Fruit fly (Drosophila melanogaster): ENCODE results near the gene CG2186.
A peak's percentile ranks its signal among the peaks of the same experiment; 100 is the strongest.

CG2186 gene

DNA sequence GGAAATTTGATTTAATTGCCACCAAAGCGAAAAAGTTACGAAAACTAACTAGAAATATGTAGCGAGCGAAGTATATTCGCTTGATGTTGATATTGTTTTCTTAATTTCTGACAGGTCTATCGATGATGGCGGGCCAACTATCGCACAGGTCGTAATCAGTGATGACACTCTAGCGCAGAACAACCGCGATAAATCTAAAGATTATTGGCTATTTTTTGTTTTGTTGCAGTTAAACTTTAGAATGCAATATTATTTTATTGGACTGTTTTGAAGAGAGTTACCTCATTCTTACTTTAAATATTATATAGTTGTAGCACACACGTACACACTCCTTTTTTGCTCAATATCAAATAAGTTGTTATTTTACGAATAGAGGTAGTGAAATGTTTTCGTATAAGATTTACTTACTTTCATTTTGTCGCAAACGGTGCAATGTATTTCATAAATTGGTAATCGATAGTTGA is 10.5 kb upstream of the CG2186 start, which contains the start of gene sbr (continued):
- TF ChIP-seq CG2712 (tag; optimal IDR thresholded peaks at IDR 0.05), result no peak
- TF ChIP-seq p53 (GFP tag; optimal IDR thresholded peaks at IDR 0.05), result no peak
- TF ChIP-seq CG4360 (GFP tag; IDR thresholded peaks at IDR 0.05), result no peak
- TF ChIP-seq fd3F (GFP tag; optimal IDR thresholded peaks at IDR 0.05), result no peak
- no peak for TF ChIP-seq CG16863 (GFP tag; optimal IDR thresholded peaks at IDR 0.05)
- no peak for TF ChIP-seq CG2199 (GFP tag; IDR thresholded peaks at IDR 0.05)
- no peak for TF ChIP-seq CG10321 (GFP tag; IDR thresholded peaks at IDR 0.05)
- no peak for TF ChIP-seq CG3407 (GFP tag; optimal IDR thresholded peaks at IDR 0.05)
- no peak for TF ChIP-seq Chrac-16 (GFP tag; optimal IDR thresholded peaks at IDR 0.05)
- no peak for TF ChIP-seq CG4707 (GFP tag; optimal IDR thresholded peaks at IDR 0.05)
- peak; percentile 30 for TF ChIP-seq grau (tag; optimal IDR thresholded peaks at IDR 0.05)
- no peak for TF ChIP-seq CG12219 (GFP tag; optimal IDR thresholded peaks at IDR 0.05)
- TF ChIP-seq CG30403 (GFP tag; optimal IDR thresholded peaks at IDR 0.05), result peak; percentile 42
- TF ChIP-seq CG9609 (GFP tag; optimal IDR thresholded peaks at IDR 0.05), result no peak
- TF ChIP-seq fru (optimal IDR thresholded peaks at IDR 0.05), result no peak
- no peak for TF ChIP-seq CrebB (tag; optimal IDR thresholded peaks at IDR 0.05)
- TF ChIP-seq Atf-2 (GFP tag; optimal IDR thresholded peaks at IDR 0.05), result no peak
- no peak for TF ChIP-seq CG10431 (GFP tag; optimal IDR thresholded peaks at IDR 0.05)
- no peak for TF ChIP-seq Elba2 (GFP tag; optimal IDR thresholded peaks at IDR 0.05)
- no peak for TF ChIP-seq CG10565 (GFP tag; optimal IDR thresholded peaks at IDR 0.05)
- no peak for TF ChIP-seq gcm2 (GFP tag; optimal IDR thresholded peaks at IDR 0.05)
- TF ChIP-seq Doc3 (GFP tag; IDR thresholded peaks at IDR 0.05; ENCODE audit: partially characterized antibody), result peak; percentile 57; the same call in 2 of the 3 replicates
- TF ChIP-seq CG6689 (GFP tag; IDR thresholded peaks at IDR 0.05), result no peak
- TF ChIP-seq CG12744 (GFP tag; optimal IDR thresholded peaks at IDR 0.05), result no peak
- peak; percentile 41; the same call in 1 of the 2 replicates for TF ChIP-seq slbo (GFP tag; IDR thresholded peaks at IDR 0.05)
- TF ChIP-seq Pdp1 (GFP tag; optimal IDR thresholded peaks at IDR 0.05), result peak in 1 of 2 experiments; percentile 8
- no peak for TF ChIP-seq bsh (GFP tag; optimal IDR thresholded peaks at IDR 0.05)
- TF ChIP-seq Aef1 (GFP tag; IDR thresholded peaks at IDR 0.05), result no peak
- no peak for TF ChIP-seq esg (GFP tag; conservative IDR thresholded peaks at IDR 0.05)
- TF ChIP-seq ab (GFP tag; optimal IDR thresholded peaks at IDR 0.05), result no peak
- TF ChIP-seq abd-A (tag; optimal IDR thresholded peaks at IDR 0.05), result no peak
- TF ChIP-seq CG8944 (GFP tag; optimal IDR thresholded peaks at IDR 0.05), result no peak
- TF ChIP-seq pita (GFP tag; optimal IDR thresholded peaks at IDR 0.05), result no peak
- TF ChIP-seq CG7271 (tag; optimal IDR thresholded peaks at IDR 0.05), result no peak
- no peak for TF ChIP-seq CG16815 (GFP tag; optimal IDR thresholded peaks at IDR 0.05)
- no peak for TF ChIP-seq CG14050 (GFP tag; IDR thresholded peaks at IDR 0.05)
- TF ChIP-seq Drgx (GFP tag; IDR thresholded peaks at IDR 0.05), result no peak
- TF ChIP-seq jigr1 (GFP tag; IDR thresholded peaks at IDR 0.05), result no peak
- TF ChIP-seq insv (GFP tag; optimal IDR thresholded peaks at IDR 0.05), result no peak
- peak; percentile 31 for TF ChIP-seq CG8290 (GFP tag; optimal IDR thresholded peaks at IDR 0.05)
- TF ChIP-seq CG8290 (tag; optimal IDR thresholded peaks at IDR 0.05), result no peak
- TF ChIP-seq CG7556 (GFP tag; optimal IDR thresholded peaks at IDR 0.05), result no peak
- TF ChIP-seq ash1 (GFP tag; optimal IDR thresholded peaks at IDR 0.05), result no peak
- no peak for TF ChIP-seq cad (GFP tag; optimal IDR thresholded peaks at IDR 0.05)
- TF ChIP-seq Adf1 (GFP tag; IDR thresholded peaks at IDR 0.05), result no peak
- TF ChIP-seq h (optimal IDR thresholded peaks at IDR 0.05), result no peak
- TF ChIP-seq CHES-1-like (GFP tag; optimal IDR thresholded peaks at IDR 0.05), result peak; percentile 7
- TF ChIP-seq CG2875 (GFP tag; optimal IDR thresholded peaks at IDR 0.05), result no peak
- TF ChIP-seq slp2 (GFP tag; optimal IDR thresholded peaks at IDR 0.05), result no peak
- TF ChIP-seq gt (GFP tag; IDR thresholded peaks at IDR 0.05), result no peak
- no peak for TF ChIP-seq sisA (GFP tag; IDR thresholded peaks at IDR 0.05)
- TF ChIP-seq peb (GFP tag; IDR thresholded peaks at IDR 0.05), result no peak
- TF ChIP-seq MTF-1 (GFP tag; optimal IDR thresholded peaks at IDR 0.05; ENCODE audit: borderline replicate concordance), result no peak
- no peak for TF ChIP-seq Poxn (GFP tag; IDR thresholded peaks at IDR 0.05)

Data from whole organism, embryonic.